Fruit fly (Drosophila melanogaster) Kc167 (cell line): ENCODE data around the gene bab1.

Source experiments
- Myc ChIP-seq: fragments of >200 bp; optimal IDR thresholded peaks from 2 replicates; lab custom pipeline; 2017; ENCODE audit warnings: missing external identifiers
- Sin3A ChIP-seq: fragments of >200 bp; optimal IDR thresholded peaks from 2 replicates; lab custom pipeline; 2018; ENCODE audit warnings: missing external identifiers
- h ChIP-seq: fragments of >200 bp; optimal IDR thresholded peaks from 3 replicates; lab custom pipeline; 2018; ENCODE audit warnings: missing external identifiers
- insv ChIP-seq: fragments of >200 bp; optimal IDR thresholded peaks from 3 replicates; lab custom pipeline; 2018; ENCODE audit warnings: missing external identifiers
- psq ChIP-seq: fragments of >200 bp; optimal IDR thresholded peaks from 2 replicates; lab custom pipeline; 2017; ENCODE audit warnings: missing external identifiers
- ttk ChIP-seq: sonication (Bioruptor generic); optimal IDR thresholded peaks from 2 replicates; lab custom pipeline; 2017; ENCODE audit warnings: missing external identifiers

- TF ChIP-seq psq (lab: Kevin White, UChicago) (no peak), Myc (lab: Kevin White, UChicago) (no peak), Sin3A (lab: Kevin White, UChicago) (no peak), insv (no peak), ttk (lab: Kevin White, UChicago) (no peak), h (lab: Kevin White, UChicago) (no peak)
These were observed 1.6 kb upstream of the bab1 start for dm6 chr3L:1102295-1102990.
